Fruit fly (Drosophila melanogaster) whole organism, prepupa: ENCODE measurements around the gene nmdyn-D6.

Source experiments
- Blimp-1 ChIP-seq: fragments of 200-800 bp; sonication (Bioruptor generic); optimal IDR thresholded peaks from 3 replicates; lab custom pipeline; 2017; ENCODE audit warnings: missing biosample characterization, missing genetic modification characterization, mild to moderate bottlenecking, moderate library complexity, missing genetic modification reagents
- CG10669 ChIP-seq: fragments of 200-800 bp; sonication (Bioruptor generic); optimal IDR thresholded peaks from 3 replicates; lab custom pipeline; 2018; ENCODE audit warnings: missing biosample characterization, mild to moderate bottlenecking, missing genetic modification characterization, moderate library complexity
- CG11294 ChIP-seq: fragments of 200-800 bp; sonication (Bioruptor generic); IDR thresholded peaks from 2 replicates; pipeline ENCODE4 v1.3.6; 2022; ENCODE audit warnings: missing biosample characterization, missing genetic modification characterization
- CG11762 ChIP-seq: fragments of 200-800 bp; sonication (Bioruptor generic); optimal IDR thresholded peaks from 3 replicates; lab custom pipeline; 2016; ENCODE audit warnings: missing biosample characterization, missing genetic modification characterization; ENCODE audit not compliant: insufficient read depth
- CG11902 ChIP-seq: fragments of 200-800 bp; sonication (Bioruptor generic); optimal IDR thresholded peaks from 3 replicates; lab custom pipeline; 2016; ENCODE audit warnings: missing biosample characterization, missing genetic modification characterization
- CG15336 ChIP-seq: fragments of 200-800 bp; sonication (Bioruptor generic); IDR thresholded peaks from 2 replicates; pipeline ENCODE4 v1.3.6; 2022; ENCODE audit warnings: missing biosample characterization, missing genetic modification characterization
- CG1621 ChIP-seq: fragments of 200-800 bp; sonication (Bioruptor generic); optimal IDR thresholded peaks from 3 replicates; lab custom pipeline; 2018; ENCODE audit warnings: missing biosample characterization, mild to moderate bottlenecking, missing genetic modification characterization
- CG16779 ChIP-seq: fragments of 200-800 bp; sonication (Bioruptor generic); optimal IDR thresholded peaks from 3 replicates; lab custom pipeline; 2017; ENCODE audit warnings: missing biosample characterization, mild to moderate bottlenecking, missing genetic modification characterization
- CG3032 ChIP-seq: fragments of 200-800 bp; optimal IDR thresholded peaks from 2 replicates; lab custom pipeline; 2019; ENCODE audit warnings: missing biosample characterization, mild to moderate bottlenecking, missing genetic modification characterization, moderate library complexity
- CG31627 ChIP-seq: fragments of 200-800 bp; sonication (Bioruptor generic); optimal IDR thresholded peaks from 3 replicates; lab custom pipeline; 2016; ENCODE audit warnings: missing biosample characterization, missing genetic modification characterization
- CG32006 ChIP-seq: fragments of 200-800 bp; sonication (Bioruptor generic); optimal IDR thresholded peaks from 3 replicates; lab custom pipeline; 2017; ENCODE audit warnings: missing biosample characterization, mild to moderate bottlenecking, missing genetic modification characterization
- CG3919 ChIP-seq: fragments of 200-800 bp; sonication (Bioruptor generic); optimal IDR thresholded peaks from 3 replicates; lab custom pipeline; 2016; ENCODE audit warnings: missing biosample characterization, missing genetic modification characterization
- CG4318 ChIP-seq: fragments of 200-800 bp; sonication (Bioruptor generic); optimal IDR thresholded peaks from 3 replicates; lab custom pipeline; 2017; ENCODE audit warnings: missing biosample characterization, mild to moderate bottlenecking, missing genetic modification characterization
- CG6792 ChIP-seq: fragments of 200-800 bp; sonication (Bioruptor generic); optimal IDR thresholded peaks from 3 replicates; lab custom pipeline; 2016; ENCODE audit warnings: missing biosample characterization, missing genetic modification characterization
- CG6808 ChIP-seq: fragments of 200-800 bp; sonication (Bioruptor generic); optimal IDR thresholded peaks from 3 replicates; lab custom pipeline; 2017; ENCODE audit warnings: missing biosample characterization, missing genetic modification characterization, mild to moderate bottlenecking, moderate library complexity, missing genetic modification reagents
- CG7368 ChIP-seq: fragments of 200-800 bp; sonication (Bioruptor generic); optimal IDR thresholded peaks from 3 replicates; lab custom pipeline; 2016; ENCODE audit warnings: missing biosample characterization, missing genetic modification characterization
- CG8119 ChIP-seq: fragments of 200-800 bp; sonication (Bioruptor generic); IDR thresholded peaks from 3 replicates; pipeline ENCODE4 v1.3.6; 2022; ENCODE audit warnings: missing biosample characterization, missing genetic modification characterization
- CG8319 ChIP-seq: fragments of 200-800 bp; sonication (Bioruptor generic); optimal IDR thresholded peaks from 3 replicates; lab custom pipeline; 2016; ENCODE audit warnings: missing biosample characterization, missing genetic modification characterization
- CG8632 ChIP-seq: fragments of 200-800 bp; sonication (Bioruptor generic); optimal IDR thresholded peaks from 3 replicates; lab custom pipeline; 2016; ENCODE audit warnings: missing biosample characterization, missing genetic modification characterization
- CG9139 ChIP-seq: fragments of 200-800 bp; sonication (Bioruptor generic); optimal IDR thresholded peaks from 3 replicates; lab custom pipeline; 2017; ENCODE audit warnings: missing biosample characterization, mild to moderate bottlenecking, missing genetic modification characterization
- Eip75B ChIP-seq: fragments of 200-800 bp; sonication (Bioruptor generic); optimal IDR thresholded peaks from 3 replicates; lab custom pipeline; 2016; ENCODE audit warnings: missing biosample characterization, missing genetic modification characterization
- Eip93F ChIP-seq: fragments of 200-800 bp; sonication (Bioruptor generic); optimal IDR thresholded peaks from 2 replicates; lab custom pipeline; 2016; ENCODE audit warnings: missing biosample characterization, mild to moderate bottlenecking, missing genetic modification characterization
- Ets21C ChIP-seq: fragments of 200-800 bp; sonication (Bioruptor generic); optimal IDR thresholded peaks from 3 replicates; lab custom pipeline; 2016; ENCODE audit warnings: missing biosample characterization, missing genetic modification characterization
- Ets96B ChIP-seq: fragments of 200-800 bp; optimal IDR thresholded peaks from 2 replicates; lab custom pipeline; 2019; ENCODE audit warnings: missing biosample characterization, mild to moderate bottlenecking, missing genetic modification characterization, moderate library complexity
- Gug ChIP-seq: fragments of 200-800 bp; sonication (Bioruptor generic); IDR thresholded peaks from 2 replicates; pipeline ENCODE4 v1.3.6; 2022; ENCODE audit warnings: missing biosample characterization, missing genetic modification characterization
- Hr38 ChIP-seq: sonication (Bioruptor generic); optimal IDR thresholded peaks from 2 replicates; lab custom pipeline; 2016; ENCODE audit warnings: missing biosample characterization, missing genetic modification characterization
- Hr39 ChIP-seq: fragments of 200-800 bp; sonication (Bioruptor generic); optimal IDR thresholded peaks from 2 replicates; lab custom pipeline; 2016; ENCODE audit warnings: missing biosample characterization, missing genetic modification characterization
- Hr4 ChIP-seq: fragments of 200-800 bp; sonication (Bioruptor generic); optimal IDR thresholded peaks from 3 replicates; lab custom pipeline; 2016; ENCODE audit warnings: missing biosample characterization, missing genetic modification characterization
- OdsH ChIP-seq: fragments of 200-800 bp; sonication (Bioruptor generic); optimal IDR thresholded peaks from 3 replicates; lab custom pipeline; 2016; ENCODE audit warnings: missing biosample characterization, missing genetic modification characterization
- Smox ChIP-seq: fragments of 200-800 bp; sonication (Bioruptor generic); optimal IDR thresholded peaks from 3 replicates; lab custom pipeline; 2016; ENCODE audit warnings: missing biosample characterization, missing genetic modification characterization
- Sox102F ChIP-seq: fragments of 200-800 bp; sonication (Bioruptor generic); optimal IDR thresholded peaks from 2 replicates; lab custom pipeline; 2016; ENCODE audit warnings: missing biosample characterization, mild to moderate bottlenecking, missing genetic modification characterization
- Sox14 ChIP-seq: fragments of 200-800 bp; sonication (Bioruptor generic); optimal IDR thresholded peaks from 3 replicates; lab custom pipeline; 2016; ENCODE audit warnings: missing biosample characterization, missing genetic modification characterization
- Sox15 ChIP-seq: fragments of 200-800 bp; sonication (Bioruptor generic); optimal IDR thresholded peaks from 3 replicates; lab custom pipeline; 2016; ENCODE audit warnings: missing biosample characterization, missing genetic modification characterization
- achi ChIP-seq: fragments of 200-800 bp; sonication (Bioruptor generic); optimal IDR thresholded peaks from 3 replicates; lab custom pipeline; 2016; ENCODE audit warnings: missing biosample characterization, missing genetic modification characterization
- acj6 ChIP-seq: fragments of 200-800 bp; sonication (Bioruptor generic); optimal IDR thresholded peaks from 3 replicates; lab custom pipeline; 2016; ENCODE audit warnings: missing biosample characterization, missing genetic modification characterization
- cyc ChIP-seq: fragments of 200-800 bp; sonication (Bioruptor generic); optimal IDR thresholded peaks from 3 replicates; lab custom pipeline; 2016; ENCODE audit warnings: missing biosample characterization, missing genetic modification characterization
- dac ChIP-seq: fragments of 200-800 bp; sonication (Bioruptor generic); optimal IDR thresholded peaks from 2 replicates; lab custom pipeline; 2017; ENCODE audit warnings: missing biosample characterization, mild to moderate bottlenecking, missing genetic modification characterization
- dsx ChIP-seq: fragments of 200-800 bp; optimal IDR thresholded peaks from 3 replicates; lab custom pipeline; 2019; ENCODE audit warnings: missing biosample characterization, mild to moderate bottlenecking, missing genetic modification characterization, moderate library complexity; ENCODE audit not compliant: poor library complexity, severe bottlenecking
- eg ChIP-seq: fragments of 200-800 bp; sonication (Bioruptor generic); IDR thresholded peaks from 3 replicates; pipeline ENCODE4 v1.3.6; 2022; ENCODE audit warnings: missing biosample characterization, missing genetic modification characterization
- esn ChIP-seq: fragments of 200-800 bp; sonication (Bioruptor generic); optimal IDR thresholded peaks from 2 replicates; lab custom pipeline; 2016; ENCODE audit warnings: missing biosample characterization, mild to moderate bottlenecking, missing genetic modification characterization, moderate library complexity
- fkh ChIP-seq: fragments of 200-800 bp; sonication (Bioruptor generic); optimal IDR thresholded peaks from 3 replicates; lab custom pipeline; 2017; ENCODE audit warnings: missing biosample characterization, mild to moderate bottlenecking, missing genetic modification characterization, moderate library complexity
- net ChIP-seq: fragments of 200-800 bp; sonication (Bioruptor generic); optimal IDR thresholded peaks from 3 replicates; lab custom pipeline; 2016; ENCODE audit warnings: missing biosample characterization, missing genetic modification characterization
- salr ChIP-seq, 2 experiments: fragments of 200-800 bp; sonication (Bioruptor generic); optimal IDR thresholded peaks; 3 replicates each; lab custom pipeline; 2016 to 2018; ENCODE audit warnings: missing biosample characterization in 2 of 2, missing genetic modification characterization in 2 of 2, mild to moderate bottlenecking in 1 of 2
- spab ChIP-seq: fragments of 200-800 bp; sonication (Bioruptor generic); optimal IDR thresholded peaks from 2 replicates; lab custom pipeline; 2017; ENCODE audit warnings: missing biosample characterization, mild to moderate bottlenecking, missing genetic modification characterization, missing genetic modification reagents
- ss ChIP-seq, 2 experiments: fragments of 200-800 bp; sonication (Bioruptor generic); optimal IDR thresholded peaks; 2 replicates in 1 of 2; 3 replicates in 1 of 2; lab custom pipeline; 2017 to 2018; ENCODE audit warnings: mild to moderate bottlenecking in 2 of 2, missing biosample characterization in 2 of 2, missing genetic modification characterization in 2 of 2, moderate library complexity in 1 of 2
- svp ChIP-seq: fragments of 200-800 bp; sonication (Bioruptor generic); peaks from one replicate; lab custom pipeline; 2016; ENCODE audit warnings: missing biosample characterization, missing genetic modification characterization
- topi ChIP-seq: fragments of 200-800 bp; sonication (Bioruptor generic); optimal IDR thresholded peaks from 3 replicates; lab custom pipeline; 2016; ENCODE audit warnings: missing biosample characterization, missing genetic modification characterization
- vri ChIP-seq: fragments of 200-800 bp; sonication (Bioruptor generic); optimal IDR thresholded peaks from 3 replicates; lab custom pipeline; 2016; ENCODE audit warnings: missing biosample characterization, mild to moderate bottlenecking, missing genetic modification characterization

The nmdyn-D6 gene

dm6 chrX:14609222-14609621 is 25.7 kb downstream of the nmdyn-D6 start (continued):
- TF ChIP-seq Ets96B (tag; lab: Kevin White, UChicago) = no peak
- peak in 1 of 2 experiments; percentile 38 for TF ChIP-seq salr (GFP tag; optimal IDR thresholded peaks at IDR 0.05; lab: Kevin White, UChicago)
- TF ChIP-seq Hr38 = no peak
- peak; percentile 36; the same call in 1 of the 3 replicates for TF ChIP-seq CG8119 (GFP tag; lab: Robert Waterston, UW)
- TF ChIP-seq CG8319 = no peak
- no peak for TF ChIP-seq Blimp-1 (GFP tag; lab: Kevin White, UChicago)
- TF ChIP-seq Eip75B (GFP tag; lab: Kevin White, UChicago) = no peak
- TF ChIP-seq CG4318 (GFP tag; lab: Kevin White, UChicago) = no peak
- no peak for TF ChIP-seq esn
- no peak for TF ChIP-seq Sox14
- no peak for TF ChIP-seq Gug (GFP tag; lab: Robert Waterston, UW)
- TF ChIP-seq spab (GFP tag; lab: Kevin White, UChicago) = no peak
- no peak for TF ChIP-seq CG11902 (GFP tag; lab: Kevin White, UChicago)

DNA sequence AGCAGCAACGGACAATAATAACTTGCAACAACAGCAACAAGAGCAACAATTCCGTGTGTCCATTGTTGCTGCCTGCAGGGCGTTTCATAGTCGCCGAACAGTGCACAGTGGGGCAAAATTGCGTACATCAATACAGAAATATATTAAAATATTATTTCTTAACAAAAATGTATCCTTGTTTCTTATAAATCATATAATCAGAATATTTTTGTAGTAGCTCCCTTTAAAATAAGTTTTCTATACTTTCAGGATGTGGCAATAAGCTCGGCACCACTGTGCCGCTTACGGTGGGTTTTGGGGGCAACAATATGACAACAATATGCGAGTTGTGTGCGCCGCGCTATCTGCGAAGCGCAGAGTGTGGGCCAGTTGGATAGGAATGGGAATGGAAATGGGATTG is 28.8 kb downstream of the nmdyn-D6 start:
- TF ChIP-seq achi (peak; percentile 86), topi (peak; percentile 59), CG31627 (peak; percentile 9), Sox102F (GFP tag; lab: Kevin White, UChicago) (peak; percentile 50), CG16779 (tag; lab: Kevin White, UChicago) (peak; percentile 68), CG4318 (GFP tag; lab: Kevin White, UChicago) (peak; percentile 51), CG3032 (tag; lab: Kevin White, UChicago) (peak; percentile 84), CG1621 (tag; lab: Kevin White, UChicago) (peak; percentile 85), Gug (GFP tag; lab: Robert Waterston, UW) (peak; percentile 82), Hr38 (no peak), cyc (GFP tag; lab: Kevin White, UChicago) (peak; percentile 43), eg (GFP tag; lab: Robert Waterston, UW) (peak; percentile 87), spab (GFP tag; lab: Kevin White, UChicago) (peak; percentile 82), Blimp-1 (GFP tag; lab: Kevin White, UChicago) (no peak), CG11294 (GFP tag; lab: Robert Waterston, UW) (peak; percentile 69), CG8632 (GFP tag; lab: Kevin White, UChicago) (peak; percentile 76), CG8319 (peak; percentile 66), CG9139 (GFP tag; lab: Kevin White, UChicago) (peak; percentile 85), CG8119 (GFP tag; lab: Robert Waterston, UW) (peak; percentile 84), CG7368 (GFP tag; lab: Kevin White, UChicago) (peak; percentile 68), Sox14 (peak; percentile 44), CG6808 (GFP tag; lab: Kevin White, UChicago) (peak; percentile 81), Ets96B (tag; lab: Kevin White, UChicago) (peak; percentile 85), CG10669 (GFP tag; lab: Kevin White, UChicago) (peak; percentile 85), CG11762 (GFP tag; lab: Kevin White, UChicago) (peak; percentile 77), OdsH (GFP tag; lab: Kevin White, UChicago) (peak; percentile 74), Hr39 (GFP tag; lab: Kevin White, UChicago) (no peak), salr (GFP tag; optimal IDR thresholded peaks at IDR 0.05; lab: Kevin White, UChicago) (peak; percentile 56 to 59), CG15336 (GFP tag; lab: Robert Waterston, UW) (peak; percentile 84), Smox (GFP tag; lab: Kevin White, UChicago) (peak; percentile 51), net (GFP tag; lab: Kevin White, UChicago) (peak; percentile 74), svp (GFP tag; lab: Kevin White, UChicago) (peak; percentile 77), Eip93F (GFP tag; lab: Kevin White, UChicago) (no peak), Ets21C (no peak), dsx (peak; percentile 89), CG6792 (GFP tag; lab: Kevin White, UChicago) (peak; percentile 74), Hr4 (GFP tag; lab: Kevin White, UChicago) (peak; percentile 66), fkh (GFP tag; lab: Kevin White, UChicago) (no peak), CG3919 (GFP tag; lab: Kevin White, UChicago) (peak; percentile 84), acj6 (GFP tag; lab: Kevin White, UChicago) (peak; percentile 76), CG32006 (peak; percentile 78), Sox15 (peak; percentile 54), Eip75B (GFP tag; lab: Kevin White, UChicago) (peak; percentile 74), ss (GFP tag; optimal IDR thresholded peaks at IDR 0.05; lab: Kevin White, UChicago) (peak; percentile 87 to 92), dac (GFP tag; lab: Kevin White, UChicago) (peak; percentile 37), vri (no peak)
